Fruit fly (Drosophila melanogaster) whole organism, embryonic: ENCODE measurements around the gene beta4GalNAcTB.

Experiments
- ATbp ChIP-seq: fragments of 200-800 bp; sonication (Bioruptor generic); optimal IDR thresholded peaks from 2 replicates; lab custom pipeline; 2017; ENCODE audit warnings: missing biosample characterization, mild to moderate bottlenecking, missing genetic modification characterization, missing genetic modification reagents
- Bdp1 ChIP-seq: fragments of 200-800 bp; sonication (Bioruptor generic); optimal IDR thresholded peaks from 3 replicates; lab custom pipeline; 2016; ENCODE audit warnings: missing biosample characterization, missing genetic modification characterization
- Bteb2 ChIP-seq: fragments of 200-800 bp; sonication (Bioruptor generic); optimal IDR thresholded peaks from 2 replicates; lab custom pipeline; 2016; ENCODE audit warnings: missing biosample characterization, missing genetic modification characterization
- CG12299 ChIP-seq: fragments of 200-800 bp; sonication (Bioruptor generic); optimal IDR thresholded peaks from 2 replicates; lab custom pipeline; 2018; ENCODE audit warnings: missing biosample characterization, mild to moderate bottlenecking, missing genetic modification characterization
- CG13296 ChIP-seq: fragments of 200-800 bp; sonication (Bioruptor generic); optimal IDR thresholded peaks from 3 replicates; lab custom pipeline; 2018; ENCODE audit warnings: missing biosample characterization, mild to moderate bottlenecking, missing genetic modification characterization
- CG14441 ChIP-seq: fragments of 200-800 bp; sonication (Bioruptor generic); IDR thresholded peaks from 2 replicates; pipeline ENCODE4 v1.3.6; 2022; ENCODE audit warnings: missing biosample characterization, missing genetic modification characterization
- CG15601 ChIP-seq: fragments of 200-800 bp; sonication (Bioruptor generic); optimal IDR thresholded peaks from 3 replicates; lab custom pipeline; 2019; ENCODE audit warnings: missing biosample characterization, mild to moderate bottlenecking, missing genetic modification characterization, moderate library complexity
- CG17829 ChIP-seq: fragments of 200-800 bp; optimal IDR thresholded peaks from 2 replicates; lab custom pipeline; 2019; ENCODE audit warnings: missing biosample characterization, mild to moderate bottlenecking, missing genetic modification characterization, moderate library complexity
- CG2129 ChIP-seq: fragments of 200-800 bp; sonication (Bioruptor generic); IDR thresholded peaks from 2 replicates; pipeline ENCODE4 v1.3.6; 2022; ENCODE audit warnings: missing biosample characterization, missing genetic modification characterization; ENCODE audit not compliant: partially characterized antibody
- CG3163 ChIP-seq: fragments of 200-800 bp; sonication (Bioruptor generic); optimal IDR thresholded peaks from 3 replicates; lab custom pipeline; 2016; ENCODE audit warnings: missing biosample characterization, missing genetic modification characterization
- CG34422 ChIP-seq: fragments of 200-800 bp; sonication (Bioruptor generic); IDR thresholded peaks from 3 replicates; pipeline ENCODE4 v1.3.6; 2022; ENCODE audit warnings: missing biosample characterization, missing genetic modification characterization
- CG3838 ChIP-seq: fragments of 200-800 bp; sonication (Bioruptor generic); optimal IDR thresholded peaks from 3 replicates; lab custom pipeline; 2016; ENCODE audit warnings: missing biosample characterization, missing genetic modification characterization
- CG4404 ChIP-seq: fragments of 200-800 bp; sonication (Bioruptor generic); IDR thresholded peaks from 2 replicates; pipeline ENCODE4 v1.3.6; 2022; ENCODE audit warnings: missing biosample characterization, missing genetic modification characterization
- CG4854 ChIP-seq: fragments of 200-800 bp; sonication (Bioruptor generic); optimal IDR thresholded peaks from 2 replicates; lab custom pipeline; 2016; ENCODE audit warnings: missing biosample characterization, missing genetic modification characterization, inconsistent platforms
- CG6689 ChIP-seq: fragments of 200-800 bp; sonication (Bioruptor generic); IDR thresholded peaks from 2 replicates; pipeline ENCODE4 v1.3.6; 2022; ENCODE audit warnings: missing biosample characterization, missing genetic modification characterization
- CG6813 ChIP-seq: fragments of 200-800 bp; sonication (Bioruptor generic); optimal IDR thresholded peaks from 2 replicates; lab custom pipeline; 2017; ENCODE audit warnings: missing biosample characterization, missing genetic modification characterization, mild to moderate bottlenecking, moderate library complexity, missing genetic modification reagents
- CG8281 ChIP-seq: fragments of 200-800 bp; sonication (Bioruptor generic); optimal IDR thresholded peaks from 2 replicates; lab custom pipeline; 2018; ENCODE audit warnings: missing biosample characterization, mild to moderate bottlenecking, missing genetic modification characterization, moderate library complexity
- CG8290 ChIP-seq, 3 experiments: fragments of 200-800 bp; sonication (Bioruptor generic); optimal IDR thresholded peaks; 2 replicates each; lab custom pipeline; 2016 to 2019; ENCODE audit warnings: missing biosample characterization in 3 of 3, missing genetic modification characterization in 3 of 3, mild to moderate bottlenecking in 2 of 3, moderate library complexity in 1 of 3
- CG8388 ChIP-seq: fragments of 200-800 bp; sonication (Bioruptor generic); optimal IDR thresholded peaks from 2 replicates; lab custom pipeline; 2019; ENCODE audit warnings: missing biosample characterization, mild to moderate bottlenecking, missing genetic modification characterization, moderate library complexity
- CG9797 ChIP-seq: fragments of 200-800 bp; sonication (Bioruptor generic); optimal IDR thresholded peaks from 3 replicates; lab custom pipeline; 2018; ENCODE audit warnings: missing biosample characterization, mild to moderate bottlenecking, missing genetic modification characterization
- CG9932 ChIP-seq: fragments of 200-800 bp; sonication (Bioruptor generic); IDR thresholded peaks from 2 replicates; pipeline ENCODE4 v1.3.6; 2022; ENCODE audit warnings: missing biosample characterization, missing genetic modification characterization
- Camta ChIP-seq: fragments of 200-800 bp; sonication (Bioruptor generic); optimal IDR thresholded peaks from 2 replicates; lab custom pipeline; 2016; ENCODE audit warnings: missing biosample characterization, missing genetic modification characterization
- Dek ChIP-seq: fragments of 200-800 bp; sonication (Bioruptor generic); optimal IDR thresholded peaks from 3 replicates; lab custom pipeline; 2019; ENCODE audit warnings: missing biosample characterization, mild to moderate bottlenecking, missing genetic modification characterization, moderate library complexity
- Dfd ChIP-seq, 2 experiments: fragments of >200 bp; optimal IDR thresholded peaks; 2 replicates each; lab custom pipeline; 2017; ENCODE audit warnings: missing biosample characterization in 2 of 2, missing genetic modification characterization in 2 of 2
- Doc3 ChIP-seq: fragments of 200-800 bp; sonication (Bioruptor generic); IDR thresholded peaks from 3 replicates; pipeline ENCODE4 v1.3.6; 2022; ENCODE audit warnings: missing biosample characterization, missing genetic modification characterization; ENCODE audit not compliant: partially characterized antibody
- Eip74EF ChIP-seq, 2 experiments: fragments of 200-800 bp in 1 of 2; fragments of >200 bp in 1 of 2; sonication (Bioruptor generic) in 1 of 2; optimal IDR thresholded peaks; 2 replicates each; lab custom pipeline; 2017 to 2019; ENCODE audit warnings: missing biosample characterization in 2 of 2, missing genetic modification characterization in 2 of 2, mild to moderate bottlenecking in 1 of 2, moderate library complexity in 1 of 2
- Mad ChIP-seq: fragments of 200-800 bp; sonication (Bioruptor generic); optimal IDR thresholded peaks from 2 replicates; lab custom pipeline; 2016; ENCODE audit warnings: missing biosample characterization, missing genetic modification characterization
- Med ChIP-seq: fragments of 200-800 bp; sonication (Bioruptor generic); peaks from one replicate; lab custom pipeline; 2016; ENCODE audit warnings: missing biosample characterization, missing genetic modification characterization, mild to moderate bottlenecking, inconsistent platforms, moderate library complexity
- NC2β ChIP-seq: fragments of 200-800 bp; sonication (Bioruptor generic); optimal IDR thresholded peaks from 2 replicates; lab custom pipeline; 2016; ENCODE audit warnings: missing biosample characterization, missing genetic modification characterization
- Nf-YA ChIP-seq: fragments of 200-800 bp; sonication (Bioruptor generic); IDR thresholded peaks from 2 replicates; pipeline ENCODE4 v1.3.6; 2022; ENCODE audit warnings: missing biosample characterization, missing genetic modification characterization
- Opbp ChIP-seq: fragments of 200-800 bp; sonication (Bioruptor generic); IDR thresholded peaks from 3 replicates; pipeline ENCODE4 v1.3.6; 2022; ENCODE audit warnings: missing biosample characterization, missing genetic modification characterization; ENCODE audit not compliant: partially characterized antibody
- Sox100B ChIP-seq: fragments of 200-800 bp; sonication (Bioruptor generic); optimal IDR thresholded peaks from 3 replicates; lab custom pipeline; 2018; ENCODE audit warnings: missing biosample characterization, mild to moderate bottlenecking, missing genetic modification characterization
- Sry-β ChIP-seq: fragments of 200-800 bp; sonication (Bioruptor generic); optimal IDR thresholded peaks from 2 replicates; lab custom pipeline; 2018; ENCODE audit warnings: missing biosample characterization, mild to moderate bottlenecking, missing genetic modification characterization, moderate library complexity
- Stat92E ChIP-seq, 3 experiments: fragments of >200 bp in 2 of 3; fragments of 200-800 bp in 1 of 3; sonication (Bioruptor generic) in 1 of 3; optimal IDR thresholded peaks; 2 replicates each; lab custom pipeline; 2017 to 2019; ENCODE audit warnings: missing biosample characterization in 3 of 3, missing genetic modification characterization in 3 of 3, mild to moderate bottlenecking in 1 of 3, moderate library complexity in 1 of 3
- ab ChIP-seq: fragments of 200-800 bp; sonication (Bioruptor generic); optimal IDR thresholded peaks from 2 replicates; lab custom pipeline; 2016; ENCODE audit warnings: missing biosample characterization, missing genetic modification characterization
- ac ChIP-seq: fragments of 200-800 bp; sonication (Bioruptor generic); optimal IDR thresholded peaks from 3 replicates; lab custom pipeline; 2017; ENCODE audit warnings: missing biosample characterization, mild to moderate bottlenecking, missing genetic modification characterization
- aop ChIP-seq: fragments of 200-800 bp; sonication (Bioruptor generic); IDR thresholded peaks from 2 replicates; pipeline ENCODE4 v1.3.6; 2022; ENCODE audit warnings: missing biosample characterization, missing genetic modification characterization
- bsh ChIP-seq, 2 experiments: fragments of 200-800 bp; sonication (Bioruptor generic); optimal IDR thresholded peaks; 2 replicates each; lab custom pipeline; 2017 to 2018; ENCODE audit warnings: mild to moderate bottlenecking in 2 of 2, missing biosample characterization in 2 of 2, missing genetic modification characterization in 2 of 2, moderate library complexity in 1 of 2
- btn ChIP-seq: fragments of 200-800 bp; sonication (Bioruptor generic); optimal IDR thresholded peaks from 2 replicates; lab custom pipeline; 2016; ENCODE audit warnings: missing biosample characterization, missing genetic modification characterization
- cad ChIP-seq: fragments of >200 bp; optimal IDR thresholded peaks from 2 replicates; lab custom pipeline; 2017; ENCODE audit warnings: missing biosample characterization, missing genetic modification characterization
- chif ChIP-seq, 2 experiments: fragments of 200-800 bp; sonication (Bioruptor generic); optimal IDR thresholded peaks; 3 replicates each; lab custom pipeline; 2016; ENCODE audit warnings: missing biosample characterization in 2 of 2, missing genetic modification characterization in 2 of 2
- corto ChIP-seq: fragments of 200-800 bp; sonication (Bioruptor generic); optimal IDR thresholded peaks from 2 replicates; lab custom pipeline; 2016; ENCODE audit warnings: missing biosample characterization, mild to moderate bottlenecking, missing genetic modification characterization, moderate library complexity
- fd96Cb ChIP-seq: fragments of 200-800 bp; sonication (Bioruptor generic); optimal IDR thresholded peaks from 2 replicates; lab custom pipeline; 2018; ENCODE audit warnings: missing biosample characterization, mild to moderate bottlenecking, missing genetic modification characterization, moderate library complexity
- kni ChIP-seq: fragments of 200-800 bp; sonication (Bioruptor generic); optimal IDR thresholded peaks from 3 replicates; lab custom pipeline; 2017; ENCODE audit warnings: mild to moderate bottlenecking, missing biosample characterization, missing genetic modification reagents, missing genetic modification characterization
- pan ChIP-seq, 4 experiments: fragments of >200 bp in 3 of 4; fragments of 200-800 bp in 1 of 4; sonication (Bioruptor generic) in 1 of 4; optimal IDR thresholded peaks in 3 of 4; IDR thresholded peaks in 1 of 4; 2 replicates each; pipeline versions ENCODE4 v1.3.6 to Lab custom; 2017 to 2022; ENCODE audit warnings: missing biosample characterization in 2 of 4, missing genetic modification characterization in 2 of 4, mixed read lengths in 1 of 4
- ranshi ChIP-seq: fragments of 200-800 bp; sonication (Bioruptor generic); IDR thresholded peaks from 2 replicates; pipeline ENCODE4 v1.3.6; 2022; ENCODE audit warnings: missing biosample characterization, missing genetic modification characterization
- stwl ChIP-seq: fragments of 200-800 bp; sonication (Bioruptor generic); optimal IDR thresholded peaks from 3 replicates; lab custom pipeline; 2018; ENCODE audit warnings: missing biosample characterization, mild to moderate bottlenecking, missing genetic modification characterization, moderate library complexity

The beta4GalNAcTB gene

DNA sequence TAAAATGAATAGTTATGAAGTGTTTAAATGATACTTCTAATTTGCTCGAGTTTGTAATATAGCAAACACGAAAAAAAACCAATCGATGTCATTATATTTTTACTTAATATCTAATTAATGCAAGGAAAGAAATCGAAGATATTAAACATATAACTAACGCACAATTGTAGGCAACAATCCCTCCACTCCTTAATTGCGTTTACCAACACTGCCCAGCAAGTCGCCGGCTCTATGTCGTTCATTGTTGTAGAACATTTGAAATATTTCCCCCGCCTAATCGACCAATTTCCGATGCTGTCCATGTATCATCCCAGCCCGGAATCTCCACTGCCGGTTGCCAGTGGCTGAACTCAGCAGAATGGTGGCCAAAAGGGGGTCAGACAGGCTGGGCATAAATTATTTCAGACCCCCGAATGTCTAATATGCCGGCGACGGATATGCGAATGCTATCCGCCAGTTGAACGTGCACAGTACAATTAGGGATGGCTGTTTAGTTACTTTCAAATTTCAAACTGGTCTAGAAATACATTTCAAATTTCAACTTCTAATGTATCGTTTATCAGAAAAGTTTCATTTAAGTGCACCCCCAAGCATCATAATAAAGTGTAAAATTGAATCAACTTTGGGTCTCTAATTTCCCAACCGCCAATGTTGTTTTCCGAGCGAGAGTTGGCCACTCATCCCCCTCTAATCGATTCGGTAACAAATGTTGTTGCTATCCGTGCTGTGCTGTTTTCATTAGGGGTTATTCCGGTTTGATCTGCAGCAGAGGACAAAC, 34.8 kb upstream of the beta4GalNAcTB start (continued):
- no peak for TF ChIP-seq chif (GFP tag; optimal IDR thresholded peaks at IDR 0.05; lab: Kevin White, UChicago)
- TF ChIP-seq CG8290 (GFP tag; optimal IDR thresholded peaks at IDR 0.05; lab: Kevin White, UChicago) = no peak
- peak in 1 of 2 experiments; percentile 75 for TF ChIP-seq CG8290 (tag; optimal IDR thresholded peaks at IDR 0.05; lab: Kevin White, UChicago)
- TF ChIP-seq CG2129 (GFP tag; lab: Robert Waterston, UW) = no peak
- TF ChIP-seq Doc3 (GFP tag; lab: Robert Waterston, UW) = no peak
- TF ChIP-seq fd96Cb (tag; lab: Kevin White, UChicago) = peak; percentile 17
- no peak for TF ChIP-seq pan (optimal IDR thresholded peaks at IDR 0.05; lab: Kevin White, UChicago)
- TF ChIP-seq pan (GFP tag; optimal IDR thresholded peaks at IDR 0.05 in 1 of 2, IDR thresholded peaks at IDR 0.05 in 1 of 2) = peak in 1 of 2 experiments; percentile 68
- no peak for TF ChIP-seq Dfd (GFP tag; optimal IDR thresholded peaks at IDR 0.05; lab: Kevin White, UChicago)
- no peak for TF ChIP-seq NC2β (GFP tag; lab: Kevin White, UChicago)
- peak; percentile 55 for TF ChIP-seq CG6689
- TF ChIP-seq ab (GFP tag; lab: Kevin White, UChicago) = no peak
- 0 out of 2 replicates have a peak, but pooled peaks have one; percentile 31 for TF ChIP-seq CG4404 (GFP tag; lab: Robert Waterston, UW)
- TF ChIP-seq ranshi (GFP tag; lab: Robert Waterston, UW) = 0 out of 2 replicates have a peak, but pooled peaks have one; percentile 7
- TF ChIP-seq bsh (GFP tag; optimal IDR thresholded peaks at IDR 0.05; lab: Kevin White, UChicago) = peak in 1 of 2 experiments; percentile 17
- peak; percentile 43 for TF ChIP-seq CG13296 (GFP tag; lab: Kevin White, UChicago)
- no peak for TF ChIP-seq Stat92E (GFP tag; optimal IDR thresholded peaks at IDR 0.05; lab: Kevin White, UChicago)
- no peak for TF ChIP-seq CG9797 (GFP tag; lab: Kevin White, UChicago)
- TF ChIP-seq Med = peak; percentile 31
- peak; percentile 38 for TF ChIP-seq ATbp (GFP tag; lab: Kevin White, UChicago)
- TF ChIP-seq btn (GFP tag; lab: Kevin White, UChicago) = no peak
- peak; percentile 72; the same call in 1 of the 3 replicates for TF ChIP-seq CG34422 (GFP tag; lab: Robert Waterston, UW)
- no peak for TF ChIP-seq cad
- TF ChIP-seq CG14441 (GFP tag; lab: Robert Waterston, UW) = peak; percentile 42
- no peak for TF ChIP-seq Eip74EF (GFP tag; optimal IDR thresholded peaks at IDR 0.05; lab: Kevin White, UChicago)
- peak; percentile 17 for TF ChIP-seq CG8281
- no peak for TF ChIP-seq ac (GFP tag; lab: Kevin White, UChicago)
- peak; percentile 13 for TF ChIP-seq CG8388 (GFP tag; lab: Kevin White, UChicago)
- peak; percentile 1 for TF ChIP-seq Bdp1 (GFP tag; lab: Kevin White, UChicago)
- TF ChIP-seq CG4854 (GFP tag; lab: Kevin White, UChicago) = no peak
- TF ChIP-seq stwl (tag; lab: Kevin White, UChicago) = peak; percentile 50
- TF ChIP-seq Mad (GFP tag; lab: Kevin White, UChicago) = no peak
- TF ChIP-seq CG15601 (tag; lab: Kevin White, UChicago) = no peak
- TF ChIP-seq Bteb2 (GFP tag; lab: Kevin White, UChicago) = peak; percentile 16
- no peak for TF ChIP-seq aop (GFP tag; lab: Robert Waterston, UW)
- peak; percentile 38 for TF ChIP-seq CG6813 (GFP tag; lab: Kevin White, UChicago)
- TF ChIP-seq Camta (GFP tag; lab: Kevin White, UChicago) = no peak
- no peak for TF ChIP-seq kni (GFP tag; lab: Kevin White, UChicago)
- TF ChIP-seq CG3163 (GFP tag; lab: Kevin White, UChicago) = no peak
- TF ChIP-seq corto (GFP tag; lab: Kevin White, UChicago) = peak; percentile 29
- no peak for TF ChIP-seq Sry-β (GFP tag; lab: Kevin White, UChicago)
- TF ChIP-seq CG17829 (tag; lab: Kevin White, UChicago) = peak; percentile 22
- TF ChIP-seq Nf-YA = no peak
- no peak for TF ChIP-seq Sox100B (GFP tag; lab: Kevin White, UChicago)
- no peak for TF ChIP-seq CG3838 (GFP tag; lab: Kevin White, UChicago)
- peak; percentile 15 for TF ChIP-seq Dek (tag; lab: Kevin White, UChicago)
- TF ChIP-seq CG12299 (tag; lab: Kevin White, UChicago) = peak; percentile 16
- TF ChIP-seq Opbp (GFP tag; lab: Robert Waterston, UW) = no peak
- 0 out of 2 replicates have a peak, but pooled peaks have one; percentile 18 for TF ChIP-seq CG9932
